Fruit fly (Drosophila melanogaster): ENCODE results near the gene Scr.

Scr gene

dm6 chr3R:6858997-6859396, 9.2 kb upstream of the Scr start:
- TF ChIP-seq Sin3A (optimal IDR thresholded peaks at IDR 0.05): no peak
- no peak for TF ChIP-seq psq (optimal IDR thresholded peaks at IDR 0.05)
- TF ChIP-seq Myc (optimal IDR thresholded peaks at IDR 0.05): no peak

- TF ChIP-seq h (optimal IDR thresholded peaks at IDR 0.05) (no peak), Sin3A (optimal IDR thresholded peaks at IDR 0.05) (no peak), ttk (optimal IDR thresholded peaks at IDR 0.05) (no peak), Myc (optimal IDR thresholded peaks at IDR 0.05) (no peak), insv (optimal IDR thresholded peaks at IDR 0.05) (no peak), psq (optimal IDR thresholded peaks at IDR 0.05) (no peak)
These were observed 7.6 kb upstream of the Scr start for dm6 chr3R:6857425-6857824.

- no peak for TF ChIP-seq Myc (optimal IDR thresholded peaks at IDR 0.05)
- no peak for TF ChIP-seq psq (optimal IDR thresholded peaks at IDR 0.05)
- no peak for TF ChIP-seq h (optimal IDR thresholded peaks at IDR 0.05)
- no peak for TF ChIP-seq ttk (optimal IDR thresholded peaks at IDR 0.05)
- no peak for TF ChIP-seq insv (optimal IDR thresholded peaks at IDR 0.05)
- TF ChIP-seq Sin3A (optimal IDR thresholded peaks at IDR 0.05): no peak
These were observed 4.5 kb upstream of the Scr start for dm6 chr3R:6854296-6854695.

dm6 chr3R:6853672-6854071, 3.9 kb upstream of the Scr start:
- no peak for TF ChIP-seq psq (optimal IDR thresholded peaks at IDR 0.05)
- TF ChIP-seq insv (optimal IDR thresholded peaks at IDR 0.05): no peak
- no peak for TF ChIP-seq Myc (optimal IDR thresholded peaks at IDR 0.05)
- no peak for TF ChIP-seq Sin3A (optimal IDR thresholded peaks at IDR 0.05)
- no peak for TF ChIP-seq ttk (optimal IDR thresholded peaks at IDR 0.05)
- TF ChIP-seq h (optimal IDR thresholded peaks at IDR 0.05): no peak

- TF ChIP-seq Sin3A (optimal IDR thresholded peaks at IDR 0.05) (no peak), insv (optimal IDR thresholded peaks at IDR 0.05) (no peak), ttk (optimal IDR thresholded peaks at IDR 0.05) (no peak), psq (optimal IDR thresholded peaks at IDR 0.05) (no peak), h (optimal IDR thresholded peaks at IDR 0.05) (no peak), Myc (optimal IDR thresholded peaks at IDR 0.05) (no peak)
These were observed 3.2 kb upstream of the Scr start for dm6 chr3R:6853002-6853401.

dm6 chr3R:6848595-6848994, 1.2 kb downstream of the Scr start:
- TF ChIP-seq Sin3A (optimal IDR thresholded peaks at IDR 0.05) (no peak), Myc (optimal IDR thresholded peaks at IDR 0.05) (no peak), h (optimal IDR thresholded peaks at IDR 0.05) (no peak), psq (optimal IDR thresholded peaks at IDR 0.05) (no peak), insv (optimal IDR thresholded peaks at IDR 0.05) (no peak), ttk (optimal IDR thresholded peaks at IDR 0.05) (no peak)

- TF ChIP-seq insv (optimal IDR thresholded peaks at IDR 0.05): no peak
These were observed 4.1 kb downstream of the Scr start for dm6 chr3R:6845477-6846196.

dm6 chr3R:6841802-6842201, 8.0 kb downstream of the Scr start:
- TF ChIP-seq ttk (optimal IDR thresholded peaks at IDR 0.05) (no peak), h (optimal IDR thresholded peaks at IDR 0.05) (no peak), psq (optimal IDR thresholded peaks at IDR 0.05) (no peak), Sin3A (optimal IDR thresholded peaks at IDR 0.05) (no peak), insv (optimal IDR thresholded peaks at IDR 0.05) (no peak)

dm6 chr3R:6838585-6838984, 11.2 kb downstream of the Scr start:
- TF ChIP-seq Sin3A (optimal IDR thresholded peaks at IDR 0.05) (no peak), Myc (optimal IDR thresholded peaks at IDR 0.05) (no peak), psq (optimal IDR thresholded peaks at IDR 0.05) (no peak), ttk (optimal IDR thresholded peaks at IDR 0.05) (no peak), h (optimal IDR thresholded peaks at IDR 0.05) (no peak), insv (optimal IDR thresholded peaks at IDR 0.05) (no peak)

- no peak for TF ChIP-seq insv (optimal IDR thresholded peaks at IDR 0.05)
- TF ChIP-seq h (optimal IDR thresholded peaks at IDR 0.05): no peak
- TF ChIP-seq Myc (optimal IDR thresholded peaks at IDR 0.05): no peak
- TF ChIP-seq Sin3A (optimal IDR thresholded peaks at IDR 0.05): no peak
- no peak for TF ChIP-seq psq (optimal IDR thresholded peaks at IDR 0.05)
- no peak for TF ChIP-seq ttk (optimal IDR thresholded peaks at IDR 0.05)
These were observed 18.1 kb downstream of the Scr start for dm6 chr3R:6831698-6832097.

- no peak for TF ChIP-seq Sin3A (optimal IDR thresholded peaks at IDR 0.05)
These were observed 21.5 kb downstream of the Scr start for dm6 chr3R:6828272-6828671.

- TF ChIP-seq ttk (optimal IDR thresholded peaks at IDR 0.05) (no peak), h (optimal IDR thresholded peaks at IDR 0.05) (no peak), insv (optimal IDR thresholded peaks at IDR 0.05) (no peak), Myc (optimal IDR thresholded peaks at IDR 0.05) (no peak), Sin3A (optimal IDR thresholded peaks at IDR 0.05) (no peak), psq (optimal IDR thresholded peaks at IDR 0.05) (no peak)
These were observed 22.9 kb downstream of the Scr start for dm6 chr3R:6826865-6827264.

- TF ChIP-seq h (optimal IDR thresholded peaks at IDR 0.05) (no peak), Sin3A (optimal IDR thresholded peaks at IDR 0.05) (no peak), Myc (optimal IDR thresholded peaks at IDR 0.05) (no peak), insv (optimal IDR thresholded peaks at IDR 0.05) (no peak), psq (optimal IDR thresholded peaks at IDR 0.05) (no peak), ttk (optimal IDR thresholded peaks at IDR 0.05) (no peak)
These were observed 30.7 kb downstream of the Scr start for dm6 chr3R:6818904-6819595.

Data from Kc167 (cell line).